Fruit fly (Drosophila melanogaster) Kc167 (cell line): Measurements from ENCODE around the gene ssx.

Experiments
- Myc ChIP-seq: fragments of >200 bp; optimal IDR thresholded peaks from 2 replicates; lab custom pipeline; 2017; ENCODE audit warnings: missing external identifiers
- Sin3A ChIP-seq: fragments of >200 bp; optimal IDR thresholded peaks from 2 replicates; lab custom pipeline; 2018; ENCODE audit warnings: missing external identifiers
- h ChIP-seq: fragments of >200 bp; optimal IDR thresholded peaks from 3 replicates; lab custom pipeline; 2018; ENCODE audit warnings: missing external identifiers
- insv ChIP-seq: fragments of >200 bp; optimal IDR thresholded peaks from 3 replicates; lab custom pipeline; 2018; ENCODE audit warnings: missing external identifiers
- psq ChIP-seq: fragments of >200 bp; optimal IDR thresholded peaks from 2 replicates; lab custom pipeline; 2017; ENCODE audit warnings: missing external identifiers
- ttk ChIP-seq: sonication (Bioruptor generic); optimal IDR thresholded peaks from 2 replicates; lab custom pipeline; 2017; ENCODE audit warnings: missing external identifiers

The ssx gene

dm6 chrX:1368949-1369348 lies 1.4 kb upstream of the ssx start, which contains the start of gene CG14770:
Gene CG14770 (plus strand): TSS chrX:1369249.
- no peak for TF ChIP-seq ttk
- TF ChIP-seq Myc = no peak

DNA sequence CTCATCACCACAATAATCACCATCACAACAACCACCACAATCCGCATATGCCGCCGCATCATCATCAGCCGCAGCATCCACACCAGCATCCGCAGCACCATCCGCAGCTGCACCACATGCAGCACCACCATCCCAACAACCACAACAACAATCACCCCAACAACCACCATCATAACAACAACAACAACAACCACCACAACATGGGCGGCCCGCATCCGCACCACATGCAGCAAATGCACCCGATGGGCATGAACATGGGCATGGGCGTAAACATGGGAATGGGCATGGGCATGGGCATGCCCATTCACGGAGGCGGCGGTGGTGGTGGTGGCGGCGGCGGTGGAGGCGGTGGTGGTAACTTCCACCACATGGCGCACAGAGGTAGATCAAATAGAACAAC lies 2.3 kb downstream of the ssx start:
- TF ChIP-seq h (lab: Kevin White, UChicago) (no peak), ttk (no peak), insv (lab: Kevin White, UChicago) (no peak), psq (lab: Kevin White, UChicago) (no peak), Sin3A (lab: Kevin White, UChicago) (no peak), Myc (no peak)

DNA sequence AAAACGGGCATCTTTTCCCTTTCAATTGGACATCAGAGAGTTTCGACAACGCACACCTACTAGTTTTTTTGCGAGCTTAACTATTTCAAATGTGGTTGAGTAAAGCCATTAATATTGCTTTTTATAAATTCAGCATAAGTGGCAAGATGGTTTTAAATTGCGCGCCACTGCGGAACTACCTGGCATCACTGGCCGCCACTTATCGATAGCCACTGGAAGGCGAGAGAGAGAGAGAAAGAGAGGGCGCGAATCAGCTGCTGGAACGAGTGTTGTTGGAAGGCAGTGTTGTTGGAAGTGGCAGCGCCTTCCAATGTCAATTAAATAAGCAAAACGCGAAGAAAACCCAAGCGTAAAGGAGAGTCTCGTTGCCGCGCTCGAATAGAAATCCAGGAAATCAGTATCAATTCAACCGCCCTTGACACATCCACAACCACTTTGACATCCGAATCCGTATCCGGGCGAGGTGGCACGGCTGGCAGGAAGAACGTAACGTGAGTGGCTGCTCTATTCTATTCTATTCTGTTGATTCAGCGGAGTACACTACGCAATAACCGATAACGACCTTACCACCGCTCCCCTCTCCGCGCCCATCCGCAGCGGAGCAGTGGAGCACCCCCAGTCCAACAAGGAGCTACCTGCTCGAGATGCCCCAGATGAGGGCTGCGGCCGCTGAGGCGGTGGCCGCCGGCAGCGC lies 5.0 kb downstream of the ssx start, which contains the start of gene AMPKalpha:
TSS of gene AMPKalpha (plus strand) at position 272 of the 694 bp plus-strand sequence.
- TF ChIP-seq Myc = no peak
- TF ChIP-seq Sin3A (lab: Kevin White, UChicago) = no peak
- TF ChIP-seq ttk = no peak
- no peak for TF ChIP-seq h (lab: Kevin White, UChicago)
- no peak for TF ChIP-seq psq (lab: Kevin White, UChicago)
- TF ChIP-seq insv (lab: Kevin White, UChicago) = no peak

- no peak for TF ChIP-seq Sin3A (lab: Kevin White, UChicago)
- no peak for TF ChIP-seq h (lab: Kevin White, UChicago)
These were observed 9.4 kb downstream of the ssx start for dm6 chrX:1379692-1380349.

DNA sequence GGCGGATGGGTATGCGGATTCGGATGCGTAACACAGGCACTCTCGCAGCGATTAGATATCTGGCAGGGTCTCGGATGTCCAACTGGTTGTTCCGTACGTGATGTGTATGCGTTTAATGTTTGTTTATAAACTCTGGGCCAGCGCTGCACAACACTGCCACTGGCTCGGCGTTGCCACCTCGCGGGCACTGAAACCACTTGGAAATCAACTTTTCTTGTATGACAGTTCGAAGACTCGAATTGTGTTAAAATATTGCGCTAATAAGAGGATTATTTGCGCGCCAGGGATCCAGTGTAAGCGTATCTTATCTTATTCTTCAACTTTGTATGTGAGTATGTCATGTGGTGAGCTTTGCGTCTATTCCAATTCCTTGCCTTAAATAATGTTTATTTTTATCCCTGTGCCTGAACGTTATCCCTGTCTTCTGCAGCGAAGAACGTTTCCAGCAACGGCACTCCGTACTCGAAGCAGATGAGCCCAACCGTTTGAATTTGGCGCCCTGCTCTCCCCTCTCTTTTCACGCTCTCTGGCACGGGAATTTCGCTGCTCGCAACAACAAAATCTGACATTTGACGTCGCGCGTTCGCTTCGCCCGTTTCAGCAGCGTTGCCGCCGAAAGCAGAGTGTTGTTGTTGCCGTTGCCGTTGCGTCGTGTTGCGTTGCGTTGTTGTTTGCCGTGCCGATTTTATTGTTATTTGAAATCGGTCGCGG lies 10.1 kb downstream of the ssx start, which contains the start of the genes CG3719 and CG32813:
TSS of gene CG3719 (minus strand) at position 131 of the 711 bp plus-strand sequence.
TSS of gene CG32813 (plus strand) at position 565 of the 711 bp plus-strand sequence.
- TF ChIP-seq ttk = no peak

- TF ChIP-seq psq (lab: Kevin White, UChicago) (no peak), Sin3A (lab: Kevin White, UChicago) (no peak), insv (lab: Kevin White, UChicago) (no peak), h (lab: Kevin White, UChicago) (no peak), ttk (no peak), Myc (no peak)
These were observed 11.1 kb downstream of the ssx start for dm6 chrX:1381413-1381991.

- TF ChIP-seq h (lab: Kevin White, UChicago) = no peak
- TF ChIP-seq ttk = no peak
- no peak for TF ChIP-seq psq (lab: Kevin White, UChicago)
- TF ChIP-seq insv (lab: Kevin White, UChicago) = no peak
- no peak for TF ChIP-seq Myc
- TF ChIP-seq Sin3A (lab: Kevin White, UChicago) = no peak
These were observed 12.1 kb downstream of the ssx start for dm6 chrX:1382489-1382888.

dm6 chrX:1384232-1384631 lies 13.9 kb downstream of the ssx start:
- TF ChIP-seq psq (lab: Kevin White, UChicago) (no peak), Myc (no peak), insv (lab: Kevin White, UChicago) (no peak), h (lab: Kevin White, UChicago) (no peak), ttk (no peak), Sin3A (lab: Kevin White, UChicago) (no peak)

dm6 chrX:1387149-1387752 lies 16.9 kb downstream of the ssx start:
- TF ChIP-seq h (lab: Kevin White, UChicago) (no peak), Sin3A (lab: Kevin White, UChicago) (no peak), Myc (no peak), insv (lab: Kevin White, UChicago) (no peak), ttk (no peak), psq (lab: Kevin White, UChicago) (no peak)

DNA sequence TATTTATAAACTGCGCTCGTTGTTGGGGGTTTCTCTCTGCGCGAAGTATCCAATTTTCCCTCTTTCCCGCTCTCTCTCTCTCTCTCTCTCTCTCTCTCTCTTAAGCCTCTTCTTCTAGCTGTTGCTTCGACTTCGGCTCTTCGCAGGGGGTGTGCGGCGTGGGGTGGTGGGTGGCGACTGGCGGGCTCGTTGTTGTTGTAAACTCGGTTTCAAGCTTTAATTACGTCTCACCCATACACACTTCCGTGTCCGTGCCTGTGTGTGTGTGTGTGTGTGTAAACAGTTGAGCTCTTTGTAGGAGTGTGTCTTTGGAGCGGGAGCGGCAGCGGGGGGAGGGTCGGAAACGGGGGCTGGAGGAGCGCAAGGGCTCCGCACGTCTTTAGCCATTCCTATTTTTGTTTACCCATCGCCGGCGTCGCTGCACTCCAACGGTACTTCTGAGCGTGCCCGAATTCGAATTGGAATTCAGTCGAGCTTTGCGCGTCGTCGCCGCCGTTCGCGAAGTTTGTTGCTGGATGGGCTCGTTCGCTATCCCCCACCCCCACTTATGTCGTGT lies 17.8 kb downstream of the ssx start:
- TF ChIP-seq insv (lab: Kevin White, UChicago) = no peak
- TF ChIP-seq ttk = no peak
- TF ChIP-seq Myc = no peak
- no peak for TF ChIP-seq h (lab: Kevin White, UChicago)
- no peak for TF ChIP-seq psq (lab: Kevin White, UChicago)
- no peak for TF ChIP-seq Sin3A (lab: Kevin White, UChicago)

dm6 chrX:1392875-1393274 lies 22.5 kb downstream of the ssx start, which contains the start of gene Rilpl:
Gene Rilpl (plus strand): TSS chrX:1393054.
- TF ChIP-seq insv (lab: Kevin White, UChicago) (no peak), h (lab: Kevin White, UChicago) (no peak), Myc (no peak), psq (lab: Kevin White, UChicago) (no peak), ttk (no peak), Sin3A (lab: Kevin White, UChicago) (no peak)
